Fruit fly (Drosophila melanogaster) whole organism, embryonic: ENCODE data around the gene CG33288.

Source experiments
- Abd-B ChIP-seq: fragments of 200-800 bp; sonication (Bioruptor generic); optimal IDR thresholded peaks from 2 replicates; lab custom pipeline; 2018; ENCODE audit warnings: missing biosample characterization, mild to moderate bottlenecking, missing genetic modification characterization, moderate library complexity
- Antp ChIP-seq: fragments of 200-800 bp; sonication (Bioruptor generic); optimal IDR thresholded peaks from 3 replicates; lab custom pipeline; 2016; ENCODE audit warnings: missing biosample characterization, missing genetic modification characterization
- Asciz ChIP-seq: fragments of 200-800 bp; sonication (Bioruptor generic); optimal IDR thresholded peaks from 2 replicates; lab custom pipeline; 2017; ENCODE audit warnings: missing biosample characterization, mild to moderate bottlenecking, missing genetic modification characterization, missing genetic modification reagents
- CG10147 ChIP-seq: fragments of 200-800 bp; sonication (Bioruptor generic); optimal IDR thresholded peaks from 2 replicates; lab custom pipeline; 2019; ENCODE audit warnings: missing biosample characterization, mild to moderate bottlenecking, missing genetic modification characterization, moderate library complexity
- CG1024 ChIP-seq: fragments of 200-800 bp; sonication (Bioruptor generic); IDR thresholded peaks from 2 replicates; pipeline ENCODE4 v1.3.6; 2022; ENCODE audit warnings: missing biosample characterization, missing genetic modification characterization
- CG10462 ChIP-seq: fragments of 200-800 bp; sonication (Bioruptor generic); optimal IDR thresholded peaks from 2 replicates; lab custom pipeline; 2016; ENCODE audit warnings: missing biosample characterization, missing genetic modification characterization
- CG11085 ChIP-seq: fragments of 200-800 bp; sonication (Bioruptor generic); IDR thresholded peaks from 2 replicates; pipeline ENCODE4 v1.3.6; 2022; ENCODE audit warnings: missing biosample characterization, missing genetic modification characterization
- CG11398 ChIP-seq: fragments of 200-800 bp; sonication (Bioruptor generic); optimal IDR thresholded peaks from 2 replicates; lab custom pipeline; 2016; ENCODE audit warnings: missing biosample characterization, missing genetic modification characterization
- CG11504 ChIP-seq: fragments of 200-800 bp; sonication (Bioruptor generic); optimal IDR thresholded peaks from 3 replicates; lab custom pipeline; 2019; ENCODE audit warnings: missing biosample characterization, mild to moderate bottlenecking, missing genetic modification characterization, moderate library complexity
- CG11560 ChIP-seq: fragments of 200-800 bp; sonication (Bioruptor generic); IDR thresholded peaks from 3 replicates; pipeline ENCODE4 v1.3.6; 2022; ENCODE audit warnings: missing biosample characterization, missing genetic modification characterization
- CG11695 ChIP-seq: fragments of 200-800 bp; sonication (Bioruptor generic); IDR thresholded peaks from 3 replicates; pipeline ENCODE4 v1.3.6; 2022; ENCODE audit warnings: missing biosample characterization, missing genetic modification characterization
- CG12071 ChIP-seq: fragments of 200-800 bp; sonication (Bioruptor generic); optimal IDR thresholded peaks from 3 replicates; lab custom pipeline; 2018; ENCODE audit warnings: missing biosample characterization, mild to moderate bottlenecking, missing genetic modification characterization
- CG17361 ChIP-seq: fragments of 200-800 bp; sonication (Bioruptor generic); IDR thresholded peaks from 3 replicates; pipeline ENCODE4 v1.3.6; 2022; ENCODE audit warnings: missing biosample characterization, missing genetic modification characterization
- CG17568 ChIP-seq: fragments of 200-800 bp; sonication (Bioruptor generic); optimal IDR thresholded peaks from 2 replicates; lab custom pipeline; 2018; ENCODE audit warnings: missing biosample characterization, mild to moderate bottlenecking, missing genetic modification characterization, moderate library complexity
- CG17829 ChIP-seq: fragments of 200-800 bp; optimal IDR thresholded peaks from 2 replicates; lab custom pipeline; 2019; ENCODE audit warnings: missing biosample characterization, mild to moderate bottlenecking, missing genetic modification characterization, moderate library complexity
- CG2199 ChIP-seq: fragments of 200-800 bp; sonication (Bioruptor generic); IDR thresholded peaks from 3 replicates; pipeline ENCODE4 v1.3.6; 2022; ENCODE audit warnings: missing biosample characterization, missing genetic modification characterization
- CG2678 ChIP-seq: fragments of 200-800 bp; sonication (Bioruptor generic); optimal IDR thresholded peaks from 3 replicates; lab custom pipeline; 2019; ENCODE audit warnings: missing biosample characterization, mild to moderate bottlenecking, missing genetic modification characterization, moderate library complexity
- CG34224 ChIP-seq: fragments of 200-800 bp; sonication (Bioruptor generic); IDR thresholded peaks from 3 replicates; pipeline ENCODE4 v1.3.6; 2022; ENCODE audit warnings: missing biosample characterization, missing genetic modification characterization; ENCODE audit not compliant: partially characterized antibody
- CG3995 ChIP-seq: fragments of 200-800 bp; sonication (Bioruptor generic); optimal IDR thresholded peaks from 3 replicates; lab custom pipeline; 2016; ENCODE audit warnings: missing biosample characterization, missing genetic modification characterization
- CG6654 ChIP-seq: fragments of 200-800 bp; sonication (Bioruptor generic); optimal IDR thresholded peaks from 2 replicates; lab custom pipeline; 2017; ENCODE audit warnings: missing biosample characterization, mild to moderate bottlenecking, missing genetic modification characterization
- CG7987 ChIP-seq: fragments of 200-800 bp; sonication (Bioruptor generic); optimal IDR thresholded peaks from 2 replicates; lab custom pipeline; 2018; ENCODE audit warnings: missing biosample characterization, mild to moderate bottlenecking, missing genetic modification characterization, moderate library complexity
- CG8290 ChIP-seq, 3 experiments: fragments of 200-800 bp; sonication (Bioruptor generic); optimal IDR thresholded peaks; 2 replicates each; lab custom pipeline; 2016 to 2019; ENCODE audit warnings: missing biosample characterization in 3 of 3, missing genetic modification characterization in 3 of 3, mild to moderate bottlenecking in 2 of 3, moderate library complexity in 1 of 3
- CG9817 ChIP-seq: fragments of 200-800 bp; sonication (Bioruptor generic); optimal IDR thresholded peaks from 2 replicates; lab custom pipeline; 2018; ENCODE audit warnings: missing biosample characterization, mild to moderate bottlenecking, missing genetic modification characterization, moderate library complexity
- Dp ChIP-seq: fragments of 200-800 bp; sonication (Bioruptor generic); optimal IDR thresholded peaks from 2 replicates; lab custom pipeline; 2018; ENCODE audit warnings: missing biosample characterization, mild to moderate bottlenecking, missing genetic modification characterization, moderate library complexity
- HmgD ChIP-seq: fragments of 200-800 bp; sonication (Bioruptor generic); optimal IDR thresholded peaks from 3 replicates; lab custom pipeline; 2016; ENCODE audit warnings: missing biosample characterization, missing genetic modification characterization
- Hr78 ChIP-seq, 2 experiments: fragments of 200-800 bp in 1 of 2; fragments of >200 bp in 1 of 2; sonication (Bioruptor generic) in 1 of 2; optimal IDR thresholded peaks; 2 replicates each; lab custom pipeline; 2017 to 2019; ENCODE audit warnings: missing biosample characterization in 2 of 2, missing genetic modification characterization in 2 of 2, mild to moderate bottlenecking in 1 of 2, moderate library complexity in 1 of 2
- Jarid2 ChIP-seq: fragments of 200-800 bp; sonication (Bioruptor generic); optimal IDR thresholded peaks from 3 replicates; lab custom pipeline; 2017; ENCODE audit warnings: mild to moderate bottlenecking, missing biosample characterization, missing genetic modification reagents, missing genetic modification characterization
- Max ChIP-seq: fragments of 200-800 bp; sonication (Bioruptor generic); optimal IDR thresholded peaks from 2 replicates; lab custom pipeline; 2016; ENCODE audit warnings: missing biosample characterization, mild to moderate bottlenecking, missing genetic modification characterization
- Med ChIP-seq: fragments of 200-800 bp; sonication (Bioruptor generic); peaks from one replicate; lab custom pipeline; 2016; ENCODE audit warnings: missing biosample characterization, missing genetic modification characterization, mild to moderate bottlenecking, inconsistent platforms, moderate library complexity
- Mes4 ChIP-seq: fragments of 200-800 bp; sonication (Bioruptor generic); optimal IDR thresholded peaks from 2 replicates; lab custom pipeline; 2016; ENCODE audit warnings: missing biosample characterization, missing genetic modification characterization
- Pdp1 ChIP-seq, 2 experiments: fragments of 200-800 bp; sonication (Bioruptor generic); optimal IDR thresholded peaks; 3 replicates each; lab custom pipeline; 2016; ENCODE audit warnings: missing biosample characterization in 2 of 2, missing genetic modification characterization in 2 of 2, mild to moderate bottlenecking in 1 of 2, moderate library complexity in 1 of 2
- Sox100B ChIP-seq: fragments of 200-800 bp; sonication (Bioruptor generic); optimal IDR thresholded peaks from 3 replicates; lab custom pipeline; 2018; ENCODE audit warnings: missing biosample characterization, mild to moderate bottlenecking, missing genetic modification characterization
- Usf ChIP-seq: fragments of 200-800 bp; sonication (Bioruptor generic); optimal IDR thresholded peaks from 2 replicates; lab custom pipeline; 2017; ENCODE audit warnings: missing genotype, missing biosample characterization, missing genetic modification characterization
- ara ChIP-seq: fragments of 200-800 bp; sonication (Bioruptor generic); IDR thresholded peaks from 2 replicates; pipeline ENCODE4 v1.3.6; 2022; ENCODE audit warnings: missing biosample characterization, missing genetic modification characterization
- cas ChIP-seq: fragments of 200-800 bp; sonication (Bioruptor generic); IDR thresholded peaks from 2 replicates; pipeline ENCODE4 v1.3.6; 2022; ENCODE audit warnings: missing biosample characterization, missing genetic modification characterization
- cg ChIP-seq: fragments of 200-800 bp; sonication (Bioruptor generic); optimal IDR thresholded peaks from 3 replicates; lab custom pipeline; 2019; ENCODE audit warnings: missing biosample characterization, mild to moderate bottlenecking, missing genetic modification characterization, moderate library complexity
- chinmo ChIP-seq: fragments of 200-800 bp; sonication (Bioruptor generic); IDR thresholded peaks from 4 replicates; pipeline ENCODE4 v1.3.6; 2022; ENCODE audit warnings: missing biosample characterization, missing genetic modification characterization; ENCODE audit not compliant: partially characterized antibody
- chm ChIP-seq: fragments of 200-800 bp; sonication (Bioruptor generic); IDR thresholded peaks from 2 replicates; pipeline ENCODE4 v1.3.6; 2022; ENCODE audit warnings: missing biosample characterization, missing genetic modification characterization
- dati ChIP-seq: fragments of 200-800 bp; sonication (Bioruptor generic); IDR thresholded peaks from 2 replicates; pipeline ENCODE4 v1.3.6; 2022; ENCODE audit warnings: missing biosample characterization, missing genetic modification characterization
- dpn ChIP-seq, 2 experiments: fragments of 200-800 bp; sonication (Bioruptor generic); optimal IDR thresholded peaks; 3 replicates each; lab custom pipeline; 2016; ENCODE audit warnings: missing biosample characterization in 2 of 2, missing genetic modification characterization in 2 of 2
- en ChIP-seq: fragments of 200-800 bp; sonication (Bioruptor generic); optimal IDR thresholded peaks from 2 replicates; lab custom pipeline; 2016; ENCODE audit warnings: missing biosample characterization, missing genetic modification characterization
- ham ChIP-seq: fragments of 200-800 bp; sonication (Bioruptor generic); IDR thresholded peaks from 2 replicates; pipeline ENCODE4 v1.3.6; 2022; ENCODE audit warnings: missing biosample characterization, missing genetic modification characterization
- hkb ChIP-seq, 2 experiments: fragments of 200-800 bp in 1 of 2; fragments of >200 bp in 1 of 2; sonication (Bioruptor generic) in 1 of 2; IDR thresholded peaks in 1 of 2; optimal IDR thresholded peaks in 1 of 2; 2 replicates each; pipeline versions ENCODE4 v1.3.6 to Lab custom; 2017 to 2022; ENCODE audit warnings: missing biosample characterization in 1 of 2, missing genetic modification characterization in 1 of 2
- maf-S ChIP-seq: fragments of 200-800 bp; sonication (Bioruptor generic); optimal IDR thresholded peaks from 2 replicates; lab custom pipeline; 2016; ENCODE audit warnings: missing biosample characterization, missing genetic modification characterization
- mam ChIP-seq: fragments of 200-800 bp; sonication (Bioruptor generic); optimal IDR thresholded peaks from 3 replicates; lab custom pipeline; 2016; ENCODE audit warnings: missing biosample characterization, missing genetic modification characterization
- mirr ChIP-seq: fragments of 200-800 bp; sonication (Bioruptor generic); optimal IDR thresholded peaks from 3 replicates; lab custom pipeline; 2018; ENCODE audit warnings: missing biosample characterization, mild to moderate bottlenecking, missing genetic modification characterization
- pros ChIP-seq: fragments of 200-800 bp; sonication (Bioruptor generic); optimal IDR thresholded peaks from 3 replicates; lab custom pipeline; 2019; ENCODE audit warnings: missing biosample characterization, mild to moderate bottlenecking, missing genetic modification characterization, moderate library complexity
- stwl ChIP-seq: fragments of 200-800 bp; sonication (Bioruptor generic); optimal IDR thresholded peaks from 3 replicates; lab custom pipeline; 2018; ENCODE audit warnings: missing biosample characterization, mild to moderate bottlenecking, missing genetic modification characterization, moderate library complexity

The CG33288 gene

DNA sequence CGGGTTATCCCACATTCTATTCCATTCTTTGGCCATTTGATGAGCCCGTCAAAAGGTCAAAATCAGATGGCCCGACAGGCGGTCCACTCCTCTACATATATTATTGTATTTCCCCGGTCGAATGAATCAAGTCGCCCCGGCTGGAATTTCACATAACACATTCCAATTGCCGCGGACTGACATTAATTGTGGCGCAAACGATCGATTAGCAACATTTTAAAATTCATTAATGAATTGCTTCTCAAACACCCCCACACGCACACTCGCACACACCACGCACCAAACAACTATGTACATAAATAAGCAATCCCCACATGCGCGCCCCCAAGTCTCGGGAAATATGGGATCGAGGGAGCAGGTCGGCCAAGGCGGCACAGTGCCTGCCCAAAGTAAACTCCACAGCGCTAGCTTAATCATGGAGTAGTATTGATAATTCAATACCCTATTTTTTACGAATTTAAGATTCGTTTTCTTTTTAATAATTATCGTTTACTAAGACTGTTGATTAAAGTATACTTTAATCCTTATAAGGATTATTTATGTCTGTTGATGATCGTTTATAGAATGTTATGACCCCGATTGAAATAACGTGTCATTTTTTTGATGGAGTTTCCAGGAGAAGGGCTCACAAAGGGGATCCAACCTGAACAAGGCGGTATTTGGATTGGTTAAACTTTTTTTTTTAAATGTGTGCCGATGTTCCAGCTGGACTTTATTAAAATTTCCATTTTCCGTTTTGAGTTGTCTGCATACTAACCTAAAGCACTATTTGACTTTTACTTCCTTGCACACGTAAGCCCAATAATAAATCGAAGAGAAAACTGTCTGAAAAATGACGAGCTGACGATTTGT lies 37.9 kb downstream of the CG33288 start:
- peak in 1 of 2 experiments; percentile 2 for TF ChIP-seq Pdp1 (GFP tag; optimal IDR thresholded peaks at IDR 0.05; lab: Kevin White, UChicago)
- TF ChIP-seq cg (GFP tag; lab: Kevin White, UChicago) = peak; percentile 8
- no peak for TF ChIP-seq Dp
- TF ChIP-seq Jarid2 (GFP tag; lab: Kevin White, UChicago) = no peak
- TF ChIP-seq ham (GFP tag; lab: Robert Waterston, UW) = no peak
- TF ChIP-seq cas = no peak
- TF ChIP-seq Abd-B (GFP tag; lab: Kevin White, UChicago) = no peak
- no peak for TF ChIP-seq CG1024 (GFP tag; lab: Robert Waterston, UW)
- no peak for TF ChIP-seq CG9817
- no peak for TF ChIP-seq CG8290 (GFP tag; optimal IDR thresholded peaks at IDR 0.05; lab: Kevin White, UChicago)
- TF ChIP-seq CG8290 (tag; optimal IDR thresholded peaks at IDR 0.05; lab: Kevin White, UChicago) = no peak
- TF ChIP-seq chinmo (GFP tag; lab: Robert Waterston, UW) = no peak
- no peak for TF ChIP-seq Asciz
- TF ChIP-seq mam (GFP tag; lab: Kevin White, UChicago) = no peak
- no peak for TF ChIP-seq CG17829 (tag; lab: Kevin White, UChicago)
- TF ChIP-seq chm = no peak
- TF ChIP-seq CG11504 (tag; lab: Kevin White, UChicago) = no peak
- TF ChIP-seq stwl (tag; lab: Kevin White, UChicago) = no peak
- no peak for TF ChIP-seq CG2678 (tag; lab: Kevin White, UChicago)
- TF ChIP-seq Sox100B (GFP tag; lab: Kevin White, UChicago) = peak; percentile 33
- no peak for TF ChIP-seq Usf (GFP tag; lab: Kevin White, UChicago)
- no peak for TF ChIP-seq mirr (GFP tag; lab: Kevin White, UChicago)
- TF ChIP-seq en = no peak
- TF ChIP-seq CG2199 (GFP tag; lab: Robert Waterston, UW) = 0 out of 3 replicates have a peak, but pooled peaks have one; percentile 61
- TF ChIP-seq Max (GFP tag; lab: Kevin White, UChicago) = no peak
- no peak for TF ChIP-seq pros (GFP tag; lab: Kevin White, UChicago)
- TF ChIP-seq CG12071 = no peak
- no peak for TF ChIP-seq CG34224 (GFP tag; lab: Robert Waterston, UW)
- TF ChIP-seq ara (GFP tag; lab: Robert Waterston, UW) = no peak; the same call in 1 of the 2 replicates
- no peak for TF ChIP-seq hkb (optimal IDR thresholded peaks at IDR 0.05; lab: Kevin White, UChicago)
- TF ChIP-seq hkb (GFP tag; IDR thresholded peaks at IDR 0.05; lab: Robert Waterston, UW) = no peak
- no peak for TF ChIP-seq dati (GFP tag; lab: Robert Waterston, UW)
- no peak for TF ChIP-seq CG11560 (tag; lab: Robert Waterston, UW)
- TF ChIP-seq CG11398 = no peak
- no peak for TF ChIP-seq CG10147
- no peak for TF ChIP-seq CG7987 (GFP tag; lab: Kevin White, UChicago)
- no peak for TF ChIP-seq CG11085 (GFP tag; lab: Robert Waterston, UW)
- no peak for TF ChIP-seq maf-S (GFP tag; lab: Kevin White, UChicago)
- no peak for TF ChIP-seq HmgD
- no peak for TF ChIP-seq CG11695 (GFP tag; lab: Robert Waterston, UW)
- TF ChIP-seq CG17361 (GFP tag; lab: Robert Waterston, UW) = peak; percentile 61; the same call in 1 of the 3 replicates
- TF ChIP-seq Mes4 = no peak
- no peak for TF ChIP-seq CG10462 (GFP tag; lab: Kevin White, UChicago)
- TF ChIP-seq Hr78 (GFP tag; optimal IDR thresholded peaks at IDR 0.05; lab: Kevin White, UChicago) = peak in 1 of 2 experiments; percentile 33
- no peak for TF ChIP-seq CG3995 (GFP tag; lab: Kevin White, UChicago)
- no peak for TF ChIP-seq CG17568 (GFP tag; lab: Kevin White, UChicago)
- TF ChIP-seq Med (GFP tag; lab: Kevin White, UChicago) = no peak
- no peak for TF ChIP-seq CG6654
- TF ChIP-seq dpn (GFP tag; optimal IDR thresholded peaks at IDR 0.05; lab: Kevin White, UChicago) = no peak
- TF ChIP-seq Antp (GFP tag; lab: Kevin White, UChicago) = no peak
